Fruit fly (Drosophila melanogaster) whole organism, embryonic: ENCODE data around the gene CG18598.

Experiments
- Asciz ChIP-seq: fragments of 200-800 bp; sonication (Bioruptor generic); optimal IDR thresholded peaks from 2 replicates; lab custom pipeline; 2017; ENCODE audit warnings: missing biosample characterization, mild to moderate bottlenecking, missing genetic modification characterization, missing genetic modification reagents
- CG10366 ChIP-seq: fragments of 200-800 bp; sonication (Bioruptor generic); IDR thresholded peaks from 2 replicates; pipeline ENCODE4 v1.3.6; 2022; ENCODE audit warnings: missing biosample characterization, missing genetic modification characterization
- CG11504 ChIP-seq: fragments of 200-800 bp; sonication (Bioruptor generic); optimal IDR thresholded peaks from 3 replicates; lab custom pipeline; 2019; ENCODE audit warnings: missing biosample characterization, mild to moderate bottlenecking, missing genetic modification characterization, moderate library complexity
- CG12744 ChIP-seq: fragments of 200-800 bp; sonication (Bioruptor generic); optimal IDR thresholded peaks from 2 replicates; lab custom pipeline; 2016; ENCODE audit warnings: missing biosample characterization, missing genetic modification characterization
- CG13296 ChIP-seq: fragments of 200-800 bp; sonication (Bioruptor generic); optimal IDR thresholded peaks from 3 replicates; lab custom pipeline; 2018; ENCODE audit warnings: missing biosample characterization, mild to moderate bottlenecking, missing genetic modification characterization
- CG14014 ChIP-seq: fragments of 200-800 bp; sonication (Bioruptor generic); IDR thresholded peaks from 2 replicates; pipeline ENCODE4 v1.3.6; 2022; ENCODE audit warnings: missing biosample characterization, missing genetic modification characterization
- CG15073 ChIP-seq: fragments of 200-800 bp; sonication (Bioruptor generic); optimal IDR thresholded peaks from 2 replicates; lab custom pipeline; 2016; ENCODE audit warnings: missing biosample characterization, missing genetic modification characterization
- CG17186 ChIP-seq: fragments of 200-800 bp; sonication (Bioruptor generic); optimal IDR thresholded peaks from 3 replicates; lab custom pipeline; 2017; ENCODE audit warnings: missing biosample characterization, missing genetic modification reagents, missing genetic modification characterization
- CG17802 ChIP-seq: fragments of 200-800 bp; sonication (Bioruptor generic); optimal IDR thresholded peaks from 2 replicates; lab custom pipeline; 2018; ENCODE audit warnings: missing biosample characterization, mild to moderate bottlenecking, missing genetic modification characterization, moderate library complexity
- CG2120 ChIP-seq: fragments of 200-800 bp; sonication (Bioruptor generic); optimal IDR thresholded peaks from 3 replicates; lab custom pipeline; 2016; ENCODE audit warnings: missing biosample characterization, missing genetic modification characterization
- CG30020 ChIP-seq: fragments of 200-800 bp; optimal IDR thresholded peaks from 2 replicates; lab custom pipeline; 2019; ENCODE audit warnings: missing biosample characterization, mild to moderate bottlenecking, missing genetic modification characterization, moderate library complexity
- CG30403 ChIP-seq: fragments of 200-800 bp; sonication (Bioruptor generic); optimal IDR thresholded peaks from 3 replicates; lab custom pipeline; 2016; ENCODE audit warnings: missing biosample characterization, missing genetic modification characterization
- CG31365 ChIP-seq: fragments of 200-800 bp; sonication (Bioruptor generic); optimal IDR thresholded peaks from 2 replicates; lab custom pipeline; 2018; ENCODE audit warnings: missing biosample characterization, mild to moderate bottlenecking, missing genetic modification characterization
- CG4617 ChIP-seq: fragments of 200-800 bp; sonication (Bioruptor generic); optimal IDR thresholded peaks from 3 replicates; lab custom pipeline; 2016; ENCODE audit warnings: missing biosample characterization, missing genetic modification characterization, borderline replicate concordance
- CG6689 ChIP-seq: fragments of 200-800 bp; sonication (Bioruptor generic); IDR thresholded peaks from 2 replicates; pipeline ENCODE4 v1.3.6; 2022; ENCODE audit warnings: missing biosample characterization, missing genetic modification characterization
- CG7786 ChIP-seq: fragments of 200-800 bp; sonication (Bioruptor generic); optimal IDR thresholded peaks from 2 replicates; lab custom pipeline; 2016; ENCODE audit warnings: missing biosample characterization, missing genetic modification characterization
- CG7987 ChIP-seq: fragments of 200-800 bp; sonication (Bioruptor generic); optimal IDR thresholded peaks from 2 replicates; lab custom pipeline; 2018; ENCODE audit warnings: missing biosample characterization, mild to moderate bottlenecking, missing genetic modification characterization, moderate library complexity
- CG8359 ChIP-seq: fragments of 200-800 bp; sonication (Bioruptor generic); optimal IDR thresholded peaks from 2 replicates; lab custom pipeline; 2017; ENCODE audit warnings: missing biosample characterization, mild to moderate bottlenecking, missing genetic modification characterization, borderline replicate concordance
- CG9876 ChIP-seq: fragments of 200-800 bp; sonication (Bioruptor generic); optimal IDR thresholded peaks from 2 replicates; lab custom pipeline; 2016; ENCODE audit warnings: missing biosample characterization, missing genetic modification characterization
- CHES-1-like ChIP-seq: fragments of 200-800 bp; sonication (Bioruptor generic); optimal IDR thresholded peaks from 2 replicates; lab custom pipeline; 2016; ENCODE audit warnings: missing biosample characterization, missing genetic modification characterization
- D19B ChIP-seq: fragments of 200-800 bp; sonication (Bioruptor generic); optimal IDR thresholded peaks from 2 replicates; lab custom pipeline; 2017; ENCODE audit warnings: missing biosample characterization, mild to moderate bottlenecking, missing genetic modification characterization
- Dbx ChIP-seq: fragments of 200-800 bp; sonication (Bioruptor generic); IDR thresholded peaks from 3 replicates; pipeline ENCODE4 v1.3.6; 2022; ENCODE audit warnings: missing biosample characterization, missing genetic modification characterization
- Deaf1 ChIP-seq: fragments of 200-800 bp; optimal IDR thresholded peaks from 3 replicates; lab custom pipeline; 2019; ENCODE audit warnings: missing biosample characterization, mild to moderate bottlenecking, missing genetic modification characterization, moderate library complexity
- Dek ChIP-seq: fragments of 200-800 bp; sonication (Bioruptor generic); optimal IDR thresholded peaks from 3 replicates; lab custom pipeline; 2019; ENCODE audit warnings: missing biosample characterization, mild to moderate bottlenecking, missing genetic modification characterization, moderate library complexity
- Drgx ChIP-seq: fragments of 200-800 bp; sonication (Bioruptor generic); IDR thresholded peaks from 2 replicates; pipeline ENCODE4 v1.3.6; 2022; ENCODE audit warnings: missing biosample characterization, missing genetic modification characterization
- HLH54F ChIP-seq: fragments of 200-800 bp; sonication (Bioruptor generic); optimal IDR thresholded peaks from 3 replicates; lab custom pipeline; 2016; ENCODE audit warnings: missing biosample characterization, missing genetic modification characterization
- MESR4 ChIP-seq: fragments of 200-800 bp; sonication (Bioruptor generic); optimal IDR thresholded peaks from 2 replicates; lab custom pipeline; 2018; ENCODE audit warnings: missing biosample characterization, mild to moderate bottlenecking, missing genetic modification characterization, moderate library complexity
- Med ChIP-seq: fragments of 200-800 bp; sonication (Bioruptor generic); peaks from one replicate; lab custom pipeline; 2016; ENCODE audit warnings: missing biosample characterization, missing genetic modification characterization, mild to moderate bottlenecking, inconsistent platforms, moderate library complexity
- Meics ChIP-seq: fragments of 200-800 bp; sonication (Bioruptor generic); optimal IDR thresholded peaks from 2 replicates; lab custom pipeline; 2017; ENCODE audit warnings: missing biosample characterization, mild to moderate bottlenecking, missing genetic modification characterization
- Sox100B ChIP-seq: fragments of 200-800 bp; sonication (Bioruptor generic); optimal IDR thresholded peaks from 3 replicates; lab custom pipeline; 2018; ENCODE audit warnings: missing biosample characterization, mild to moderate bottlenecking, missing genetic modification characterization
- Spps ChIP-seq: fragments of 200-800 bp; sonication (Bioruptor generic); optimal IDR thresholded peaks from 2 replicates; lab custom pipeline; 2018; ENCODE audit warnings: missing biosample characterization, mild to moderate bottlenecking, missing genetic modification characterization
- TFAM ChIP-seq: fragments of 200-800 bp; sonication (Bioruptor generic); optimal IDR thresholded peaks from 2 replicates; lab custom pipeline; 2017; ENCODE audit warnings: missing biosample characterization, missing genetic modification characterization, inconsistent platforms
- Trl ChIP-seq, 3 experiments: fragments of >200 bp in 2 of 3; fragments of 200-800 bp in 1 of 3; sonication (Bioruptor generic) in 1 of 3; optimal IDR thresholded peaks; 2 replicates in 1 of 3; 3 replicates in 2 of 3; lab custom pipeline; 2016 to 2017; ENCODE audit warnings: missing biosample characterization in 1 of 3, missing genetic modification characterization in 1 of 3
- ap ChIP-seq: fragments of 200-800 bp; sonication (Bioruptor generic); IDR thresholded peaks from 2 replicates; pipeline ENCODE4 v1.3.6; 2022; ENCODE audit warnings: missing biosample characterization, missing genetic modification characterization
- croc ChIP-seq: fragments of 200-800 bp; sonication (Bioruptor generic); conservative IDR thresholded peaks from 3 replicates; pipeline ENCODE4 v1.3.6; 2022; ENCODE audit warnings: missing biosample characterization, missing genetic modification characterization
- crp ChIP-seq, 2 experiments: fragments of 200-800 bp; sonication (Bioruptor generic); optimal IDR thresholded peaks; 2 replicates in 1 of 2; 3 replicates in 1 of 2; lab custom pipeline; 2017; ENCODE audit warnings: missing biosample characterization in 2 of 2, missing genetic modification characterization in 2 of 2, mild to moderate bottlenecking in 1 of 2, moderate library complexity in 1 of 2
- gce ChIP-seq: fragments of 200-800 bp; sonication (Bioruptor generic); IDR thresholded peaks from 3 replicates; pipeline ENCODE4 v1.3.6; 2022; ENCODE audit warnings: missing biosample characterization, missing genetic modification characterization
- knrl ChIP-seq: fragments of 200-800 bp; sonication (Bioruptor generic); IDR thresholded peaks from 3 replicates; pipeline ENCODE4 v1.3.6; 2022; ENCODE audit warnings: missing biosample characterization, missing genetic modification characterization; ENCODE audit not compliant: partially characterized antibody
- lov ChIP-seq, 2 experiments: fragments of 200-800 bp in 1 of 2; fragments of >200 bp in 1 of 2; sonication (Bioruptor generic) in 1 of 2; IDR thresholded peaks in 1 of 2; optimal IDR thresholded peaks in 1 of 2; 2 replicates in 1 of 2; 3 replicates in 1 of 2; pipeline versions ENCODE4 v1.3.6 to Lab custom; 2017 to 2022; ENCODE audit warnings: missing biosample characterization in 1 of 2, missing genetic modification characterization in 1 of 2
- maf-S ChIP-seq: fragments of 200-800 bp; sonication (Bioruptor generic); optimal IDR thresholded peaks from 2 replicates; lab custom pipeline; 2016; ENCODE audit warnings: missing biosample characterization, missing genetic modification characterization
- mld ChIP-seq: fragments of 200-800 bp; sonication (Bioruptor generic); IDR thresholded peaks from 3 replicates; pipeline ENCODE4 v1.3.6; 2022; ENCODE audit warnings: missing biosample characterization, missing genetic modification characterization; ENCODE audit not compliant: partially characterized antibody
- nmo ChIP-seq: fragments of 200-800 bp; sonication (Bioruptor generic); optimal IDR thresholded peaks from 2 replicates; lab custom pipeline; 2018; ENCODE audit warnings: missing biosample characterization, mild to moderate bottlenecking, missing genetic modification characterization, moderate library complexity
- pzg ChIP-seq: fragments of 200-800 bp; sonication (Bioruptor generic); optimal IDR thresholded peaks from 3 replicates; lab custom pipeline; 2018; ENCODE audit warnings: missing biosample characterization, mild to moderate bottlenecking, missing genetic modification characterization, moderate library complexity
- tin ChIP-seq: fragments of 200-800 bp; sonication (Bioruptor generic); optimal IDR thresholded peaks from 3 replicates; lab custom pipeline; 2016; ENCODE audit warnings: missing biosample characterization, missing genetic modification characterization
- trem ChIP-seq: fragments of 200-800 bp; optimal IDR thresholded peaks from 3 replicates; lab custom pipeline; 2019; ENCODE audit warnings: missing biosample characterization, mild to moderate bottlenecking, missing genetic modification characterization, moderate library complexity
- tx ChIP-seq: fragments of 200-800 bp; sonication (Bioruptor generic); optimal IDR thresholded peaks from 2 replicates; lab custom pipeline; 2016; ENCODE audit warnings: missing biosample characterization, missing genetic modification characterization
- zfh2 ChIP-seq: fragments of 200-800 bp; sonication (Bioruptor generic); optimal IDR thresholded peaks from 2 replicates; lab custom pipeline; 2016; ENCODE audit warnings: missing biosample characterization, missing genetic modification characterization

The CG18598 gene

DNA sequence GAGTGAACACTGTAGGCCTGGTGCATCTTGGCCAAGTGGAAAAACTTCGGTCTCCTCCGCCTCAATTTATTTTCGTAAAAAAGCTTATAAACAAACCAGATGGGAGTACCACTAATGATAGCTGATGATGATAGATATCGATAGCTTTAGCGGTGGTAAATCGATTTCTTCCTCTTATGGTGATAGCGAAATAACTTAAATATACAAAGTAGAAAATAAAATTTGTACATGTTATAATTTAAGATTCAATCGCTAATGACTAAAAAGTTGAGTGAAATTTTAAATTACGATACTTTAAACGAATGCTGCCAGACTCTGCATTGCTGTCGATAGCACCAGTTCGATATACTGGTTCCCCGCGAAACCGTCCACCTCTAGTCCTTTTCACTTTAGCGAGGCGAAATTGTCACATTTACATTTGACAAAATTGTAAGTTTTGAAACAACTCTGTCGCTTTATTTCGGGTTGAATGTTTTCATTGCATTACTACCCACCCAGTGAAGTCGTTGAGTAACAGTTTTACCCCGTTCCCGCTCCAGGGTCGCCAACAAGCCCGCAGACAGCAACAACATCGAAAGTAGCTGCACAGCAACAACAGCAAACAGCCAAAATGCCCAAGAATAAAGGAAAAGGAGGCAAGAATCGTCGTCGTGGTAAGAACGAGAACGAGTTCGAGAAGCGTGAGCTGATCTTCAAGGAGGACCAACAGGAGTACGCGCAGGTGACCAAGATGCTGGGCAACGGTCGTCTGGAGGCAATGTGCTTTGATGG, 23.6 kb downstream of the CG18598 start, which contains the start of the genes Vps39 and eIF1A:
Gene Vps39, minus strand, starts transcription at position 119 of the 771 bp plus-strand sequence.
Gene eIF1A, plus strand, starts transcription at position 338 of the 771 bp plus-strand sequence.
- TF ChIP-seq TFAM (GFP tag; lab: Kevin White, UChicago) (no peak), Dek (tag; lab: Kevin White, UChicago) (peak; percentile 4), Med (peak; percentile 60), Spps (peak; percentile 31), CG17802 (no peak), pzg (GFP tag; lab: Kevin White, UChicago) (peak; percentile 82), Trl (optimal IDR thresholded peaks at IDR 0.05; lab: Kevin White, UChicago) (no peak), Trl (GFP tag; optimal IDR thresholded peaks at IDR 0.05; lab: Kevin White, UChicago) (peak; percentile 29), ap (GFP tag; lab: Robert Waterston, UW) (no peak), CG7786 (GFP tag; lab: Kevin White, UChicago) (peak; percentile 19), CG11504 (no peak), CG30403 (peak; percentile 67), CG31365 (tag; lab: Kevin White, UChicago) (peak; percentile 16), CG13296 (GFP tag; lab: Kevin White, UChicago) (no peak), Meics (GFP tag; lab: Kevin White, UChicago) (peak; percentile 38), CG30020 (tag; lab: Kevin White, UChicago) (peak; percentile 57), CG14014 (GFP tag; lab: Robert Waterston, UW) (no peak), zfh2 (GFP tag; lab: Kevin White, UChicago) (peak; percentile 15), Sox100B (GFP tag; lab: Kevin White, UChicago) (no peak), trem (tag; lab: Kevin White, UChicago) (peak; percentile 95), CG12744 (peak; percentile 28), tx (peak; percentile 3), tin (GFP tag; lab: Kevin White, UChicago) (peak; percentile 31), CG9876 (GFP tag; lab: Kevin White, UChicago) (no peak), Asciz (GFP tag; lab: Kevin White, UChicago) (no peak), croc (GFP tag; lab: Robert Waterston, UW) (no peak), CG17186 (no peak), Drgx (GFP tag; lab: Robert Waterston, UW) (no peak), CG2120 (peak; percentile 67), D19B (GFP tag; lab: Kevin White, UChicago) (no peak), gce (GFP tag; lab: Robert Waterston, UW) (no peak), lov (optimal IDR thresholded peaks at IDR 0.05; lab: Kevin White, UChicago) (no peak), lov (GFP tag; IDR thresholded peaks at IDR 0.05; lab: Robert Waterston, UW) (no peak), knrl (GFP tag; lab: Robert Waterston, UW) (peak; percentile 92), CG8359 (no peak), CG7987 (no peak), nmo (GFP tag; lab: Kevin White, UChicago) (peak; percentile 64), MESR4 (GFP tag; lab: Kevin White, UChicago) (peak; percentile 93), Deaf1 (tag; lab: Kevin White, UChicago) (peak; percentile 1), CG4617 (peak; percentile 65), crp (GFP tag; optimal IDR thresholded peaks at IDR 0.05; lab: Kevin White, UChicago) (peak in 1 of 2 experiments; percentile 69), CG10366 (no peak; the same call in 1 of the 2 replicates), HLH54F (GFP tag; lab: Kevin White, UChicago) (peak; percentile 43), mld (GFP tag; lab: Robert Waterston, UW) (peak; percentile 58; the same call in 1 of the 3 replicates), CHES-1-like (GFP tag; lab: Kevin White, UChicago) (peak; percentile 11), Dbx (GFP tag; lab: Robert Waterston, UW) (0 out of 3 replicates have a peak, but pooled peaks have one; percentile 43), CG6689 (peak; percentile 37; the same call in 1 of the 2 replicates), CG15073 (GFP tag; lab: Kevin White, UChicago) (no peak), maf-S (GFP tag; lab: Kevin White, UChicago) (peak; percentile 44)
